Fruit fly (Drosophila melanogaster) whole organism, embryonic: ENCODE results near the gene CG34269.

ENCODE experiments used
- Abd-B ChIP-seq: fragments of 200-800 bp; sonication (Bioruptor generic); optimal IDR thresholded peaks from 2 replicates; lab custom pipeline; 2018; ENCODE audit warnings: missing biosample characterization, mild to moderate bottlenecking, missing genetic modification characterization, moderate library complexity
- B-H2 ChIP-seq: fragments of 200-800 bp; sonication (Bioruptor generic); optimal IDR thresholded peaks from 2 replicates; lab custom pipeline; 2018; ENCODE audit warnings: missing biosample characterization, mild to moderate bottlenecking, missing genetic modification characterization
- CG10147 ChIP-seq: fragments of 200-800 bp; sonication (Bioruptor generic); optimal IDR thresholded peaks from 2 replicates; lab custom pipeline; 2019; ENCODE audit warnings: missing biosample characterization, mild to moderate bottlenecking, missing genetic modification characterization, moderate library complexity
- CG1024 ChIP-seq: fragments of 200-800 bp; sonication (Bioruptor generic); IDR thresholded peaks from 2 replicates; pipeline ENCODE4 v1.3.6; 2022; ENCODE audit warnings: missing biosample characterization, missing genetic modification characterization
- CG11560 ChIP-seq: fragments of 200-800 bp; sonication (Bioruptor generic); IDR thresholded peaks from 3 replicates; pipeline ENCODE4 v1.3.6; 2022; ENCODE audit warnings: missing biosample characterization, missing genetic modification characterization
- CG13287 ChIP-seq: fragments of 200-800 bp; sonication (Bioruptor generic); IDR thresholded peaks from 2 replicates; pipeline ENCODE4 v1.3.6; 2022; ENCODE audit warnings: missing biosample characterization, missing genetic modification characterization; ENCODE audit not compliant: partially characterized antibody
- CG13624 ChIP-seq: fragments of 200-800 bp; sonication (Bioruptor generic); optimal IDR thresholded peaks from 2 replicates; lab custom pipeline; 2016; ENCODE audit warnings: missing biosample characterization, missing genetic modification characterization
- CG15601 ChIP-seq: fragments of 200-800 bp; sonication (Bioruptor generic); optimal IDR thresholded peaks from 3 replicates; lab custom pipeline; 2019; ENCODE audit warnings: missing biosample characterization, mild to moderate bottlenecking, missing genetic modification characterization, moderate library complexity
- CG15696 ChIP-seq: fragments of 200-800 bp; sonication (Bioruptor generic); optimal IDR thresholded peaks from 2 replicates; lab custom pipeline; 2019; ENCODE audit warnings: missing biosample characterization, mild to moderate bottlenecking, missing genetic modification characterization, moderate library complexity
- CG1602 ChIP-seq: fragments of 200-800 bp; sonication (Bioruptor generic); optimal IDR thresholded peaks from 3 replicates; lab custom pipeline; 2016; ENCODE audit warnings: missing biosample characterization, missing genetic modification characterization
- CG16779 ChIP-seq: fragments of 200-800 bp; sonication (Bioruptor generic); IDR thresholded peaks from 2 replicates; pipeline ENCODE4 v1.3.6; 2022; ENCODE audit warnings: missing biosample characterization, missing genetic modification characterization
- CG16863 ChIP-seq: fragments of 200-800 bp; sonication (Bioruptor generic); optimal IDR thresholded peaks from 3 replicates; lab custom pipeline; 2016; ENCODE audit warnings: missing biosample characterization, missing genetic modification characterization
- CG2116 ChIP-seq: fragments of 200-800 bp; sonication (Bioruptor generic); optimal IDR thresholded peaks from 3 replicates; lab custom pipeline; 2018; ENCODE audit warnings: missing biosample characterization, mild to moderate bottlenecking, missing genetic modification characterization
- CG2202 ChIP-seq: fragments of 200-800 bp; sonication (Bioruptor generic); optimal IDR thresholded peaks from 2 replicates; lab custom pipeline; 2018; ENCODE audit warnings: missing biosample characterization, mild to moderate bottlenecking, missing genetic modification characterization
- CG30403 ChIP-seq: fragments of 200-800 bp; sonication (Bioruptor generic); optimal IDR thresholded peaks from 3 replicates; lab custom pipeline; 2016; ENCODE audit warnings: missing biosample characterization, missing genetic modification characterization
- CG3163 ChIP-seq: fragments of 200-800 bp; sonication (Bioruptor generic); optimal IDR thresholded peaks from 3 replicates; lab custom pipeline; 2016; ENCODE audit warnings: missing biosample characterization, missing genetic modification characterization
- CG3838 ChIP-seq: fragments of 200-800 bp; sonication (Bioruptor generic); optimal IDR thresholded peaks from 3 replicates; lab custom pipeline; 2016; ENCODE audit warnings: missing biosample characterization, missing genetic modification characterization
- CG4328 ChIP-seq: fragments of 200-800 bp; sonication (Bioruptor generic); optimal IDR thresholded peaks from 3 replicates; lab custom pipeline; 2017; ENCODE audit warnings: missing biosample characterization, missing genetic modification reagents, missing genetic modification characterization
- CG6175 ChIP-seq: fragments of 200-800 bp; sonication (Bioruptor generic); IDR thresholded peaks from 3 replicates; pipeline ENCODE4 v1.3.6; 2022; ENCODE audit warnings: missing biosample characterization, missing genetic modification characterization
- CG6813 ChIP-seq: fragments of 200-800 bp; sonication (Bioruptor generic); optimal IDR thresholded peaks from 2 replicates; lab custom pipeline; 2017; ENCODE audit warnings: missing biosample characterization, missing genetic modification characterization, mild to moderate bottlenecking, moderate library complexity, missing genetic modification reagents
- CG6854 ChIP-seq: fragments of 200-800 bp; sonication (Bioruptor generic); optimal IDR thresholded peaks from 3 replicates; lab custom pipeline; 2017; ENCODE audit warnings: missing biosample characterization, mild to moderate bottlenecking, missing genetic modification characterization
- CG8478 ChIP-seq: fragments of >200 bp; optimal IDR thresholded peaks from 2 replicates; lab custom pipeline; 2018
- CHES-1-like ChIP-seq: fragments of 200-800 bp; sonication (Bioruptor generic); optimal IDR thresholded peaks from 2 replicates; lab custom pipeline; 2016; ENCODE audit warnings: missing biosample characterization, missing genetic modification characterization
- Chrac-16 ChIP-seq: fragments of 200-800 bp; sonication (Bioruptor generic); optimal IDR thresholded peaks from 3 replicates; lab custom pipeline; 2016; ENCODE audit warnings: missing biosample characterization, missing genetic modification characterization
- Dip2 ChIP-seq: fragments of 200-800 bp; sonication (Bioruptor generic); IDR thresholded peaks from 2 replicates; pipeline ENCODE4 v1.3.6; 2022; ENCODE audit warnings: missing biosample characterization, missing genetic modification characterization
- E2f1 ChIP-seq: fragments of 200-800 bp; sonication (Bioruptor generic); IDR thresholded peaks from 2 replicates; pipeline ENCODE4 v1.3.6; 2022; ENCODE audit warnings: missing biosample characterization, missing genetic modification characterization
- Ets65A ChIP-seq: fragments of 200-800 bp; sonication (Bioruptor generic); peaks from one replicate; lab custom pipeline; 2016; ENCODE audit warnings: missing biosample characterization, missing genetic modification characterization
- Gsc ChIP-seq: fragments of 200-800 bp; sonication (Bioruptor generic); IDR thresholded peaks from 2 replicates; pipeline ENCODE4 v1.3.6; 2022; ENCODE audit warnings: missing biosample characterization, missing genetic modification characterization
- HLHmδ ChIP-seq: fragments of 200-800 bp; sonication (Bioruptor generic); optimal IDR thresholded peaks from 2 replicates; lab custom pipeline; 2018; ENCODE audit warnings: missing biosample characterization, mild to moderate bottlenecking, missing genetic modification characterization, moderate library complexity
- Hand ChIP-seq: fragments of 200-800 bp; sonication (Bioruptor generic); optimal IDR thresholded peaks from 2 replicates; lab custom pipeline; 2017; ENCODE audit warnings: mild to moderate bottlenecking, missing biosample characterization, missing genetic modification reagents, missing genetic modification characterization
- Hmx ChIP-seq: fragments of 200-800 bp; sonication (Bioruptor generic); optimal IDR thresholded peaks from 2 replicates; lab custom pipeline; 2016; ENCODE audit warnings: missing biosample characterization, missing genetic modification characterization
- Max ChIP-seq: fragments of 200-800 bp; sonication (Bioruptor generic); optimal IDR thresholded peaks from 2 replicates; lab custom pipeline; 2016; ENCODE audit warnings: missing biosample characterization, mild to moderate bottlenecking, missing genetic modification characterization
- Optix ChIP-seq: fragments of 200-800 bp; sonication (Bioruptor generic); IDR thresholded peaks from 3 replicates; pipeline ENCODE4 v1.3.6; 2022; ENCODE audit warnings: missing biosample characterization, missing genetic modification characterization
- Pdp1 ChIP-seq, 2 experiments: fragments of 200-800 bp; sonication (Bioruptor generic); optimal IDR thresholded peaks; 3 replicates each; lab custom pipeline; 2016; ENCODE audit warnings: missing biosample characterization in 2 of 2, missing genetic modification characterization in 2 of 2, mild to moderate bottlenecking in 1 of 2, moderate library complexity in 1 of 2
- Rfx ChIP-seq: fragments of 200-800 bp; sonication (Bioruptor generic); IDR thresholded peaks from 2 replicates; pipeline ENCODE4 v1.3.6; 2022; ENCODE audit warnings: missing biosample characterization, missing genetic modification characterization
- Spps ChIP-seq: fragments of 200-800 bp; sonication (Bioruptor generic); optimal IDR thresholded peaks from 2 replicates; lab custom pipeline; 2018; ENCODE audit warnings: missing biosample characterization, mild to moderate bottlenecking, missing genetic modification characterization
- TFAM ChIP-seq: fragments of 200-800 bp; sonication (Bioruptor generic); optimal IDR thresholded peaks from 2 replicates; lab custom pipeline; 2017; ENCODE audit warnings: missing biosample characterization, missing genetic modification characterization, inconsistent platforms
- da ChIP-seq: fragments of 200-800 bp; sonication (Bioruptor generic); optimal IDR thresholded peaks from 2 replicates; lab custom pipeline; 2016; ENCODE audit warnings: missing biosample characterization, missing genetic modification characterization
- dmrt11E ChIP-seq: fragments of 200-800 bp; sonication (Bioruptor generic); optimal IDR thresholded peaks from 3 replicates; lab custom pipeline; 2018; ENCODE audit warnings: missing biosample characterization, mild to moderate bottlenecking, missing genetic modification characterization, moderate library complexity
- dpn ChIP-seq, 2 experiments: fragments of 200-800 bp; sonication (Bioruptor generic); optimal IDR thresholded peaks; 3 replicates each; lab custom pipeline; 2016; ENCODE audit warnings: missing biosample characterization in 2 of 2, missing genetic modification characterization in 2 of 2
- esg ChIP-seq: fragments of 200-800 bp; sonication (Bioruptor generic); conservative IDR thresholded peaks from 2 replicates; pipeline ENCODE4 v1.3.6; 2022; ENCODE audit warnings: missing biosample characterization, missing genetic modification characterization
- hkb ChIP-seq, 2 experiments: fragments of 200-800 bp in 1 of 2; fragments of >200 bp in 1 of 2; sonication (Bioruptor generic) in 1 of 2; IDR thresholded peaks in 1 of 2; optimal IDR thresholded peaks in 1 of 2; 2 replicates each; pipeline versions ENCODE4 v1.3.6 to Lab custom; 2017 to 2022; ENCODE audit warnings: missing biosample characterization in 1 of 2, missing genetic modification characterization in 1 of 2
- lola ChIP-seq, 3 experiments: fragments of >200 bp in 2 of 3; fragments of 200-800 bp in 1 of 3; sonication (Bioruptor generic) in 1 of 3; optimal IDR thresholded peaks; 2 replicates each; lab custom pipeline; 2017 to 2019; ENCODE audit warnings: missing biosample characterization in 3 of 3, missing genetic modification characterization in 3 of 3, mild to moderate bottlenecking in 1 of 3, moderate library complexity in 1 of 3
- nerfin-2 ChIP-seq: fragments of 200-800 bp; sonication (Bioruptor generic); IDR thresholded peaks from 2 replicates; pipeline ENCODE4 v1.3.6; 2022; ENCODE audit warnings: missing biosample characterization, missing genetic modification characterization; ENCODE audit not compliant: partially characterized antibody
- pho ChIP-seq: fragments of 200-800 bp; sonication (Bioruptor generic); optimal IDR thresholded peaks from 2 replicates; lab custom pipeline; 2016; ENCODE audit warnings: missing biosample characterization, missing genetic modification characterization
- prd ChIP-seq, 3 experiments: fragments of >200 bp in 2 of 3; fragments of 200-800 bp in 1 of 3; sonication (Bioruptor generic) in 1 of 3; optimal IDR thresholded peaks in 2 of 3; IDR thresholded peaks in 1 of 3; 2 replicates in 2 of 3; 3 replicates in 1 of 3; pipeline versions ENCODE4 v1.3.6 to Lab custom; 2017 to 2022; ENCODE audit warnings: missing biosample characterization in 1 of 3, missing genetic modification characterization in 1 of 3
- sens-2 ChIP-seq: fragments of 200-800 bp; sonication (Bioruptor generic); IDR thresholded peaks from 2 replicates; pipeline ENCODE4 v1.3.6; 2022; ENCODE audit warnings: missing biosample characterization, missing genetic modification characterization
- sug ChIP-seq: fragments of 200-800 bp; optimal IDR thresholded peaks from 2 replicates; lab custom pipeline; 2019; ENCODE audit warnings: missing biosample characterization, mild to moderate bottlenecking, missing genetic modification characterization, moderate library complexity
- twi ChIP-seq: fragments of 200-800 bp; optimal IDR thresholded peaks from 2 replicates; lab custom pipeline; 2019; ENCODE audit warnings: missing biosample characterization, mild to moderate bottlenecking, missing genetic modification characterization, moderate library complexity
- zen ChIP-seq: fragments of 200-800 bp; sonication (Bioruptor generic); optimal IDR thresholded peaks from 3 replicates; lab custom pipeline; 2018; ENCODE audit warnings: missing biosample characterization, mild to moderate bottlenecking, missing genetic modification characterization, moderate library complexity

The CG34269 gene

DNA sequence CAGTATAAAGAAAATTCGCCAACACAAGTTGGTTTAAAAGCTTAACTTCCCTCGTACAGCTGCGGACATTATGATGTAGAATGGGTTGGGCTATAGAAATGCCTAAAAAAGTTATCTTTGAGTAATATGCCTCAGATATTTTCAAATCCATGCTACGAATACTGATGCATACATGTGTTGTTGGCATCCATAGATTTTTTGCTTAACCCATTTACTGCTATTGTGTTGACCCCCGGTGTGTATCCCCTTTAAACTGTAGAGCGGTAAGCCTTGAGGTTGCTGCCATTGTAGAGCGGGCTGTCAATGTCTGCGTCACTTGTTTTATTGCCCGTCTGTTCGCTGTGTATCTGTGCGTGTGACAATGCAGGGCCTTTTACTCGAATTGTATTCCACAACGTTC is 24.8 kb downstream of the CG34269 start (continued):
- TF ChIP-seq zen (tag; lab: Kevin White, UChicago) (no peak), Gsc (GFP tag; lab: Robert Waterston, UW) (no peak; the same call in 1 of the 2 replicates), lola (GFP tag; optimal IDR thresholded peaks at IDR 0.05; lab: Kevin White, UChicago) (no peak), Pdp1 (GFP tag; optimal IDR thresholded peaks at IDR 0.05; lab: Kevin White, UChicago) (peak; percentile 52 to 54), Chrac-16 (GFP tag; lab: Kevin White, UChicago) (peak; percentile 65), CG3163 (peak; percentile 34), esg (GFP tag; lab: Robert Waterston, UW) (peak; percentile 72), CG6854 (GFP tag; lab: Kevin White, UChicago) (peak; percentile 52), CG6175 (GFP tag; lab: Robert Waterston, UW) (no peak; the same call in 2 of the 3 replicates), Hand (GFP tag; lab: Kevin White, UChicago) (peak; percentile 64), Max (GFP tag; lab: Kevin White, UChicago) (peak; percentile 37), da (no peak), CG2116 (GFP tag; lab: Kevin White, UChicago) (no peak), twi (no peak), CG1602 (GFP tag; lab: Kevin White, UChicago) (no peak), dmrt11E (tag; lab: Kevin White, UChicago) (peak; percentile 30), CG16863 (GFP tag; lab: Kevin White, UChicago) (peak; percentile 60), CG11560 (tag; lab: Robert Waterston, UW) (no peak), dpn (GFP tag; optimal IDR thresholded peaks at IDR 0.05; lab: Kevin White, UChicago) (peak; percentile 75 to 81), pho (peak; percentile 45), Rfx (GFP tag; lab: Robert Waterston, UW) (peak; percentile 80), TFAM (GFP tag; lab: Kevin White, UChicago) (no peak), Hmx (no peak), Ets65A (GFP tag; lab: Kevin White, UChicago) (peak; percentile 92), CG13287 (GFP tag; lab: Robert Waterston, UW) (no peak), Abd-B (GFP tag; lab: Kevin White, UChicago) (peak; percentile 64), CHES-1-like (peak; percentile 69), CG8478 (lab: Kevin White, UChicago) (no peak), sens-2 (GFP tag; lab: Robert Waterston, UW) (peak; percentile 63), E2f1 (GFP tag; lab: Robert Waterston, UW) (peak; percentile 52), B-H2 (GFP tag; lab: Kevin White, UChicago) (no peak), hkb (optimal IDR thresholded peaks at IDR 0.05; lab: Kevin White, UChicago) (no peak), hkb (GFP tag; IDR thresholded peaks at IDR 0.05; lab: Robert Waterston, UW) (peak; percentile 82), Optix (GFP tag; lab: Robert Waterston, UW) (peak; percentile 80), Dip2 (GFP tag; lab: Robert Waterston, UW) (no peak), CG4328 (GFP tag; lab: Kevin White, UChicago) (peak; percentile 2), CG15601 (peak; percentile 7), sug (tag; lab: Kevin White, UChicago) (peak; percentile 19), nerfin-2 (GFP tag; lab: Robert Waterston, UW) (no peak), CG1024 (GFP tag; lab: Robert Waterston, UW) (0 out of 2 replicates have a peak, but pooled peaks have one; percentile 11), CG13624 (GFP tag; lab: Kevin White, UChicago) (peak; percentile 54), CG30403 (peak; percentile 70), CG6813 (GFP tag; lab: Kevin White, UChicago) (peak; percentile 66), CG16779 (GFP tag; lab: Robert Waterston, UW) (no peak), prd (optimal IDR thresholded peaks at IDR 0.05; lab: Kevin White, UChicago) (no peak), prd (GFP tag; IDR thresholded peaks at IDR 0.05; lab: Robert Waterston, UW) (peak; percentile 81), HLHmδ (GFP tag; lab: Kevin White, UChicago) (no peak), Spps (no peak), CG2202 (no peak), CG15696 (tag; lab: Kevin White, UChicago) (no peak), CG3838 (GFP tag; lab: Kevin White, UChicago) (no peak), CG10147 (GFP tag; lab: Kevin White, UChicago) (peak; percentile 51)
